Worm (Caenorhabditis elegans): Measurements from ENCODE around the gene F38B2.6.
A peak's percentile ranks its signal among the peaks of the same experiment; 100 is the strongest.

F38B2.6 gene

ce11 chrX:11241479-11241878 is 39.6 kb downstream of the F38B2.6 start:
- TF ChIP-seq sptf-1 (tag; optimal IDR thresholded peaks at IDR 0.05) = no peak
- TF ChIP-seq hpl-2 (GFP tag; optimal IDR thresholded peaks at IDR 0.05) = no peak
- no peak for TF ChIP-seq jun-1 (tag; optimal IDR thresholded peaks at IDR 0.05)
- no peak for TF ChIP-seq ceh-8 (GFP tag; optimal IDR thresholded peaks at IDR 0.05)
- no peak for TF ChIP-seq nhr-237 (tag; optimal IDR thresholded peaks at IDR 0.05)
- no peak for TF ChIP-seq F16B12.6 (tag; optimal IDR thresholded peaks at IDR 0.05)
- TF ChIP-seq hlh-17 (GFP tag; optimal IDR thresholded peaks at IDR 0.05; ENCODE audit: borderline replicate concordance) = no peak
- no peak for TF ChIP-seq snpc-4 (tag; optimal IDR thresholded peaks at IDR 0.05)
- no peak for TF ChIP-seq Y116A8C.19 (tag; optimal IDR thresholded peaks at IDR 0.05; ENCODE audit: borderline replicate concordance)
- TF ChIP-seq elt-2 (tag; optimal IDR thresholded peaks at IDR 0.05) = no peak
- TF ChIP-seq unc-86 (tag; optimal IDR thresholded peaks at IDR 0.05) = peak; percentile 12
- peak; percentile 20 for TF ChIP-seq ceh-63 (GFP tag; optimal IDR thresholded peaks at IDR 0.05)
- no peak for TF ChIP-seq nhr-11 (tag; optimal IDR thresholded peaks at IDR 0.05)
- TF ChIP-seq lir-3 (tag; optimal IDR thresholded peaks at IDR 0.05; ENCODE audit: poor library complexity) = no peak
- no peak for TF ChIP-seq sox-4 (tag; optimal IDR thresholded peaks at IDR 0.05)
- no peak for TF ChIP-seq nhr-85 (tag)
- TF ChIP-seq nhr-71 (tag; optimal IDR thresholded peaks at IDR 0.05) = no peak
- no peak for TF ChIP-seq zag-1 (tag; optimal IDR thresholded peaks at IDR 0.05)
- no peak for TF ChIP-seq nhr-20 (tag; optimal IDR thresholded peaks at IDR 0.05)
- no peak for TF ChIP-seq C34B4.2 (tag; optimal IDR thresholded peaks at IDR 0.05)
- no peak for TF ChIP-seq nhr-76 (tag; optimal IDR thresholded peaks at IDR 0.05)
- TF ChIP-seq efl-3 (GFP tag; optimal IDR thresholded peaks at IDR 0.05) = no peak
- no peak for TF ChIP-seq skn-1 (tag; optimal IDR thresholded peaks at IDR 0.05)
- TF ChIP-seq pqm-1 (tag; optimal IDR thresholded peaks at IDR 0.05) = no peak
- no peak for TF ChIP-seq tbx-2 (tag; optimal IDR thresholded peaks at IDR 0.05)
- TF ChIP-seq ceh-82 (tag; optimal IDR thresholded peaks at IDR 0.05) = no peak
- TF ChIP-seq lin-14 (GFP tag; optimal IDR thresholded peaks at IDR 0.05) = peak; percentile 72
- no peak for TF ChIP-seq nhr-84 (tag; optimal IDR thresholded peaks at IDR 0.05)
- TF ChIP-seq ztf-4 (tag; optimal IDR thresholded peaks at IDR 0.05) = no peak
- TF ChIP-seq lsy-2 (tag; optimal IDR thresholded peaks at IDR 0.05) = peak in 1 of 2 experiments; percentile 26
- no peak for TF ChIP-seq nhr-12 (tag; optimal IDR thresholded peaks at IDR 0.05)
- TF ChIP-seq lin-39 (tag; optimal IDR thresholded peaks at IDR 0.05) = no peak
- TF ChIP-seq swsn-7 (tag; optimal IDR thresholded peaks at IDR 0.05) = no peak
- no peak for TF ChIP-seq rnt-1 (tag; optimal IDR thresholded peaks at IDR 0.05)
- TF ChIP-seq lin-35 (GFP tag; optimal IDR thresholded peaks at IDR 0.05) = no peak
- no peak for TF ChIP-seq efl-1 (optimal IDR thresholded peaks at IDR 0.05)
- peak in 1 of 2 experiments; percentile 10 for TF ChIP-seq efl-1 (GFP tag; optimal IDR thresholded peaks at IDR 0.05 in 1 of 2)
- TF ChIP-seq lin-13 (GFP tag; optimal IDR thresholded peaks at IDR 0.05) = no peak
- no peak for TF ChIP-seq nhr-28 (tag; optimal IDR thresholded peaks at IDR 0.05)

ce11 chrX:11240585-11241115 is 40.4 kb downstream of the F38B2.6 start, which contains the start of gene C34F6.10:
Gene C34F6.10 (minus strand): TSS chrX:11240635.
- peak; percentile 60 for TF ChIP-seq lin-14 (GFP tag; optimal IDR thresholded peaks at IDR 0.05)
- no peak for TF ChIP-seq efl-1 (optimal IDR thresholded peaks at IDR 0.05)
- TF ChIP-seq efl-1 (GFP tag; optimal IDR thresholded peaks at IDR 0.05 in 1 of 2) = peak in 1 of 2 experiments; percentile 67
- no peak for TF ChIP-seq fkh-8 (tag; optimal IDR thresholded peaks at IDR 0.05)
